Worm (Caenorhabditis elegans) whole organism, young adult: ENCODE results near the gene F11A5.13.

ENCODE experiments used
- F10E7.11 ChIP-seq: sonication (generic microtip); optimal IDR thresholded peaks from 2 replicates; lab custom pipeline; 2017; ENCODE audit warnings: mild to moderate bottlenecking, missing genetic modification characterization, moderate library complexity, missing compliant biosample characterization
- F23B12.7 ChIP-seq: sonication (generic microtip); optimal IDR thresholded peaks from 2 replicates; lab custom pipeline; 2017; ENCODE audit warnings: missing genetic modification characterization, mild to moderate bottlenecking, missing compliant biosample characterization, antibody characterized with exemption, moderate library complexity; ENCODE audit not compliant: insufficient read depth
- F49E8.2 ChIP-seq: sonication (generic microtip); optimal IDR thresholded peaks from 3 replicates; lab custom pipeline; 2017; ENCODE audit warnings: missing genetic modification characterization, mild to moderate bottlenecking, missing compliant biosample characterization, antibody characterized with exemption, moderate library complexity; ENCODE audit not compliant: insufficient read depth
- F55B11.4 ChIP-seq: sonication (generic microtip); optimal IDR thresholded peaks from 2 replicates; lab custom pipeline; 2016; ENCODE audit warnings: missing compliant biosample characterization, missing genetic modification characterization, borderline replicate concordance; ENCODE audit not compliant: insufficient read depth
- F57A8.1 ChIP-seq: fragments of 200-800 bp; sonication (Bioruptor generic); optimal IDR thresholded peaks from 2 replicates; lab custom pipeline; 2018; ENCODE audit warnings: mild to moderate bottlenecking, missing genetic modification characterization, moderate library complexity, missing compliant biosample characterization
- F57C9.4 ChIP-seq: sonication (generic microtip); optimal IDR thresholded peaks from 2 replicates; lab custom pipeline; 2017; ENCODE audit warnings: mild to moderate bottlenecking, missing genetic modification characterization, missing compliant biosample characterization
- K11D2.4 ChIP-seq: fragments of 200-800 bp; sonication (Bioruptor generic); IDR thresholded peaks from 2 replicates; pipeline ENCODE4 v1.3.6; 2022; ENCODE audit warnings: missing genetic modification reagents, missing genetic modification characterization, missing compliant biosample characterization
- T07F8.4 ChIP-seq: sonication (generic microtip); optimal IDR thresholded peaks from 2 replicates; lab custom pipeline; 2016; ENCODE audit warnings: mild to moderate bottlenecking, missing genetic modification characterization, moderate library complexity, missing compliant biosample characterization
- Y53G8AR.9 ChIP-seq: fragments of 200-800 bp; sonication (Bioruptor generic); conservative IDR thresholded peaks from 2 replicates; pipeline ENCODE4 v1.3.6; 2022; ENCODE audit warnings: missing genetic modification reagents, missing genetic modification characterization, missing compliant biosample characterization
- Y79H2A.3 ChIP-seq: fragments of 200-800 bp; sonication (Bioruptor generic); conservative IDR thresholded peaks from 2 replicates; pipeline ENCODE4 v1.3.6; 2022; ENCODE audit warnings: missing genetic modification reagents, missing genetic modification characterization, missing compliant biosample characterization
- Y95B8A.8 ChIP-seq: fragments of 200-800 bp; sonication (Bioruptor generic); IDR thresholded peaks from 2 replicates; pipeline ENCODE4 v1.3.6; 2022; ENCODE audit warnings: missing genetic modification reagents, missing genetic modification characterization, missing compliant biosample characterization
- ama-1 ChIP-seq, 3 experiments: fragments of 150-350 bp in 1 of 3; sonication (generic microtip) in 2 of 3; optimal IDR thresholded peaks; 2 replicates each; lab custom pipeline; 2014 to 2018; ENCODE audit warnings: missing biosample characterization in 2 of 3, missing genetic modification characterization in 2 of 3, missing genetic modification reagents in 2 of 3
- atf-7 ChIP-seq: sonication (generic microtip); optimal IDR thresholded peaks from 2 replicates; lab custom pipeline; 2017; ENCODE audit warnings: mild to moderate bottlenecking, missing genetic modification characterization, missing compliant biosample characterization
- ceh-58 ChIP-seq: fragments of 200-800 bp; sonication (Bioruptor generic); IDR thresholded peaks from 2 replicates; pipeline ENCODE4 v1.3.6; 2022; ENCODE audit warnings: missing genetic modification characterization, missing compliant biosample characterization
- ceh-91 ChIP-seq: fragments of 200-800 bp; sonication (Bioruptor generic); IDR thresholded peaks from 2 replicates; pipeline ENCODE4 v1.3.6; 2022; ENCODE audit warnings: missing genetic modification reagents, missing genetic modification characterization, missing compliant biosample characterization
- dpff-1 ChIP-seq: sonication (generic microtip); optimal IDR thresholded peaks from 2 replicates; lab custom pipeline; 2017; ENCODE audit warnings: mild to moderate bottlenecking, missing genetic modification characterization, missing compliant biosample characterization
- ets-4 ChIP-seq: fragments of 200-800 bp; sonication (Bioruptor generic); optimal IDR thresholded peaks from 2 replicates; lab custom pipeline; 2018; ENCODE audit warnings: mild to moderate bottlenecking, missing genetic modification characterization, missing compliant biosample characterization
- fkh-3 ChIP-seq: sonication (generic microtip); optimal IDR thresholded peaks from 2 replicates; lab custom pipeline; 2016; ENCODE audit warnings: mild to moderate bottlenecking, missing genetic modification characterization, missing compliant biosample characterization
- hlh-12 ChIP-seq: sonication (generic microtip); optimal IDR thresholded peaks from 2 replicates; lab custom pipeline; 2016; ENCODE audit warnings: missing genetic modification characterization, missing compliant biosample characterization
- hlh-26 ChIP-seq: fragments of 200-800 bp; sonication (Bioruptor generic); conservative IDR thresholded peaks from 2 replicates; pipeline ENCODE4 v1.3.6; 2022; ENCODE audit warnings: missing genetic modification reagents, missing genetic modification characterization, missing compliant biosample characterization
- hmg-1.2 ChIP-seq: fragments of 200-800 bp; sonication (Bioruptor generic); IDR thresholded peaks from 2 replicates; pipeline ENCODE4 v1.3.6; 2022; ENCODE audit warnings: missing genetic modification reagents, missing genetic modification characterization, missing compliant biosample characterization
- lir-1 ChIP-seq: fragments of 200-800 bp; sonication (Bioruptor generic); conservative IDR thresholded peaks from 2 replicates; pipeline ENCODE4 v1.3.6; 2022; ENCODE audit warnings: missing genetic modification reagents, missing genetic modification characterization, missing compliant biosample characterization
- lsl-1 ChIP-seq: fragments of 200-800 bp; sonication (Bioruptor generic); optimal IDR thresholded peaks from 2 replicates; lab custom pipeline; 2018; ENCODE audit warnings: mild to moderate bottlenecking, missing genetic modification characterization, moderate library complexity, missing compliant biosample characterization
- madf-10 ChIP-seq: sonication (generic microtip); optimal IDR thresholded peaks from 2 replicates; lab custom pipeline; 2016; ENCODE audit warnings: mild to moderate bottlenecking, missing genetic modification characterization, missing compliant biosample characterization
- madf-3 ChIP-seq: fragments of 200-800 bp; sonication (Bioruptor generic); IDR thresholded peaks from 2 replicates; pipeline ENCODE4 v1.3.6; 2022; ENCODE audit warnings: missing genetic modification reagents, missing genetic modification characterization, missing compliant biosample characterization
- madf-6 ChIP-seq: fragments of 200-800 bp; sonication (Bioruptor generic); IDR thresholded peaks from 2 replicates; pipeline ENCODE4 v1.3.6; 2022; ENCODE audit warnings: missing genetic modification reagents, missing genetic modification characterization, missing compliant biosample characterization
- mes-4 ChIP-seq: sonication (generic microtip); optimal IDR thresholded peaks from 2 replicates; lab custom pipeline; 2016; ENCODE audit warnings: missing genotype, missing genetic modification characterization, missing compliant biosample characterization
- nhr-179 ChIP-seq: sonication (generic microtip); optimal IDR thresholded peaks from 2 replicates; lab custom pipeline; 2016; ENCODE audit warnings: mild to moderate bottlenecking, missing genetic modification characterization, missing compliant biosample characterization
- rcor-1 ChIP-seq: fragments of 200-800 bp; sonication (Bioruptor generic); IDR thresholded peaks from 2 replicates; pipeline ENCODE4 v1.3.6; 2022; ENCODE audit warnings: missing genetic modification reagents, missing genetic modification characterization, missing compliant biosample characterization
- repo-1 ChIP-seq: sonication (generic microtip); optimal IDR thresholded peaks from 2 replicates; lab custom pipeline; 2017; ENCODE audit warnings: mild to moderate bottlenecking, missing genetic modification characterization, missing compliant biosample characterization
- sdz-38 ChIP-seq: sonication (generic microtip); optimal IDR thresholded peaks from 2 replicates; lab custom pipeline; 2016; ENCODE audit warnings: missing genotype, missing genetic modification characterization, missing compliant biosample characterization
- sptf-2 ChIP-seq: fragments of 200-800 bp; sonication (Bioruptor generic); optimal IDR thresholded peaks from 2 replicates; lab custom pipeline; 2018; ENCODE audit warnings: mild to moderate bottlenecking, missing genetic modification characterization, missing compliant biosample characterization
- unc-62 ChIP-seq: fragments of 150-350 bp; optimal IDR thresholded peaks from 2 replicates; lab custom pipeline; 2014; ENCODE audit warnings: missing biosample characterization, missing genetic modification reagents, missing genetic modification characterization
- xnd-1 ChIP-seq: sonication (generic microtip); optimal IDR thresholded peaks from 2 replicates; lab custom pipeline; 2016; ENCODE audit warnings: missing genotype, missing genetic modification reagents, missing genetic modification characterization, missing compliant biosample characterization
- zfh-2 ChIP-seq: fragments of 200-800 bp; sonication (Bioruptor generic); conservative IDR thresholded peaks from 2 replicates; pipeline ENCODE4 v1.3.6; 2022; ENCODE audit warnings: missing genetic modification reagents, missing genetic modification characterization, missing compliant biosample characterization
- ztf-25 ChIP-seq: fragments of 200-800 bp; sonication (Bioruptor generic); IDR thresholded peaks from 2 replicates; pipeline ENCODE4 v1.3.6; 2022; ENCODE audit warnings: missing genetic modification reagents, missing genetic modification characterization, missing compliant biosample characterization
- ztf-28 ChIP-seq: fragments of 200-800 bp; sonication (Bioruptor generic); IDR thresholded peaks from 2 replicates; pipeline ENCODE4 v1.3.6; 2022; ENCODE audit warnings: missing genetic modification reagents, missing genetic modification characterization, missing compliant biosample characterization
- ztf-3 ChIP-seq: fragments of 200-800 bp; sonication (Bioruptor generic); optimal IDR thresholded peaks from 2 replicates; lab custom pipeline; 2018; ENCODE audit warnings: mild to moderate bottlenecking, missing genetic modification characterization, missing compliant biosample characterization

Gene F11A5.13

DNA sequence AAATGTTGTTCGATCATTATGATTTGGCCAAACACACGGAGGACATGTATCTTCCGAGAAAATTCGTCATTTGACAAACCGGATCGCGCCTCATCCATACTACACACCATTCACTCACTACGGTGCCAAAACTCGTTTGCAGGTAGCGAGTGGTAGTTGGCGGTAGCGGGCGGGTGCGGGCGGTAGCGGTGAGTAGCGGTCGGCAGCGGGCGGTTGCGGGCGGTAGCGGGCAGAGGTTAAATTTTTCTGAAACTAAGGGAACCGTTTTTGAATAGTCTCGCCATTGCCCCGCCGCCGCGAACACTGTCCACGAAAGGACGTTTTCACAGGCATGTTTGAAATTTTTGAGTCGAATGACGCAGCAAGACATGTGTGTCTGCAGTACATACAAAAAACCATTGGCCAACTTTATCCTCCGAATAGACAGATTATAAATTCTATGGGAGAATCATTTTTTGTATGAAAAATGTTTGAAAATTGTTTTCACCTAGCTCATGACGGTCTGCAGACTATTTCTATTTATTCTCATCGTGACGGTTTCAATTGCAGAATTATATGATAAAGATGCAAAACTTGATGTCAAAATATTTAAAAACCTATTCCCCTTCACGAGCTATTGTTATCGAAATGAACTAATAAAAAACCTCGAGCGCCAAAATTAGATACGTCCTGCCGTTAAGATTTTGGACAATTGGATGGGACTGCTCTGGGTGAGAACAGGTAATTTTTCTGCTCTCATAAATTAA is 16.1 kb downstream of the F11A5.13 start, which contains the start of gene F11A5.16:
F11A5.16 (plus strand) TSS at position 696 of the 746 bp plus-strand sequence.
- TF ChIP-seq zfh-2 = peak; percentile 76
- TF ChIP-seq xnd-1 (tag; lab: Kevin White, UChicago) = no peak

DNA sequence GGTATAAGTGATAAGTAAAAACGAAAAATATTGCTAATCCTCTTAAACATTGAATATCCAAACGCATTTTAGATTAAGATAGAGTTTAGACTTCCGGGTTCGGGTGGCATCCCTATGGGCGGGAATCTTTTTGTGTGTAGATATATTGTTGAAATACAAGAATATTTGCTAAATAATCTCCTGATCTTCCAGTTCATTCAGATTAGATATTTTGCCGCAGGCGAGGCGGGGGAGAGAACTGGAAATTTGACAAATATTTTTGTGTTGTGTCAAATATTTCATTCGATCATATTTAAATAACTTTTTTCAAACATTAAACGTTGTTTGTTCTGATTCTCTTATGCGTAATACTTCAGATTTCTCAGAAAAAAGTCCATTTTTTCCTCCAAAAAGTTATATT is 16.6 kb downstream of the F11A5.13 start, which contains the start of gene oac-15:
oac-15 (minus strand) TSS at position 101 of the 400 bp plus-strand sequence.
- TF ChIP-seq hlh-26 (GFP tag; lab: Robert Waterston, UW) (no peak), Y53G8AR.9 (GFP tag; lab: Robert Waterston, UW) (no peak)

DNA sequence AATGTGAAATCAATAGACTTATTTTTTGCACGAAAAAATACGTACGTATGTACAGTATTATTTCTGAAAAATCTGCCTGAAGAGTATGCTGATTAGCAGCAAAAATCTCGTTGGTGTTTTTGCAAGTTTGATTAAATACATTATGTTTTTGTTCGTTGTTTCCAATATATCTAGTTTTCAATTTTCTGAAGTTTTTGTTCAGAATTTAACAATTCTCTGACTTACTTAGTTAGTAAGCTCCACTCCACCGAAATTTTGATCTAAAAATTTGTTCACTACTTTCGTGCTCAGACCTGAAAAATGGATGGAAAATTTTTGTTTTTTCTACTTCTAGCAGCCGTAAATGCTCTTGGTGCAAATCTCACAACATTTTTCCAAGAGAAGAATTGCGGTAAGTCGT is 21.6 kb downstream of the F11A5.13 start, which contains the start of gene irld-26:
irld-26 (plus strand) TSS at position 301 of the 400 bp plus-strand sequence.
- TF ChIP-seq F49E8.2 (tag; lab: Kevin White, UChicago) (no peak), zfh-2 (no peak), madf-3 (GFP tag; lab: Robert Waterston, UW) (no peak), mes-4 (tag; lab: Kevin White, UChicago) (no peak), ceh-91 (GFP tag; lab: Robert Waterston, UW) (no peak), F55B11.4 (tag; lab: Kevin White, UChicago) (no peak), madf-6 (GFP tag; lab: Robert Waterston, UW) (no peak), hlh-12 (tag; lab: Kevin White, UChicago) (no peak), F23B12.7 (tag; lab: Kevin White, UChicago) (no peak), rcor-1 (GFP tag; lab: Robert Waterston, UW) (no peak), K11D2.4 (GFP tag; lab: Robert Waterston, UW) (no peak), hmg-1.2 (no peak), ceh-58 (GFP tag; lab: Robert Waterston, UW) (no peak), ztf-28 (no peak)

DNA sequence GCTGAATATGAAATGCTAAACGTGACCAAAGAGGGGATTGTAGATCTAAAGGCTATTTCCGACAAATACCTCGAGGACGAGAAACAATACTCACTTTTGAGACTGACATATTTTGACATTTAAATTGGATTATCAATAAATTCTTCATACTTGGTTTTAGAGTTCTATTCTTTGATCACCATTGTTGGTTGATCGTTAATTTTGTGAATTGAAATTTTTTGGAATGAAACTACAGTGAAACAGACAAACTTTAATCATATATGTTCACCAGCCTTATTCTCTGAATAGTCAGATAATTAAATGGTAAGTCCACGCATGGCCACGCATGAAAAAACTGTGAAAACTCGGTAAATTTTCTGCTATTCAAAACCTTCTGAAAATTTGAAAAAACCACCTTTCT is 23.9 kb downstream of the F11A5.13 start, which contains the start of gene F11A5.18:
F11A5.18 (plus strand) TSS at position 301 of the 400 bp plus-strand sequence.
- TF ChIP-seq dpff-1 (tag; lab: Kevin White, UChicago) (no peak), atf-7 (tag; lab: Kevin White, UChicago) (no peak), Y79H2A.3 (no peak), Y95B8A.8 (GFP tag; lab: Robert Waterston, UW) (no peak), hlh-12 (tag; lab: Kevin White, UChicago) (no peak), ztf-3 (GFP tag; lab: Kevin White, UChicago) (no peak), fkh-3 (tag; lab: Kevin White, UChicago) (no peak), madf-10 (tag; lab: Kevin White, UChicago) (no peak), xnd-1 (tag; lab: Kevin White, UChicago) (no peak), T07F8.4 (tag; lab: Kevin White, UChicago) (no peak)

DNA sequence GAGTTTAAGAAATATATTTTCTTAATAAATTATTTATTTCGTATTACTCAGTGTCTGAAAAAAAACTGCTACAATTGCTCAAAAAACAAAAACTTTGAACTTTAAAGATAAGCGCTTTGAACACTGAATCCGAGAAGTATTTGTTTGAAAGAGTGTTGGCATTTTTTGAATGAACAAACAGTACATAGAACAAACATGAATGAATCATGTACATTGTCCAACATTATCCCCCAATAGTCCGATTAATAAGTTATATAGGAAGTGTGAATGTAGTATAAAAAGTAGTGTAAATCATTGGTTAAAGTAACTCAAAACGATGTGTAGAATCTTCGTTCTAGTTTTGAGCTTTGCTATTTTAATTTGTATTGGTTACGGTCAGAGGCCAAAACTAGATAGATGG is 24.8 kb downstream of the F11A5.13 start, which contains the start of gene F11A5.17:
F11A5.17 (plus strand) TSS at position 301 of the 400 bp plus-strand sequence.
- TF ChIP-seq ets-4 = no peak
- no peak for TF ChIP-seq F57A8.1 (GFP tag; lab: Kevin White, UChicago)
- no peak for TF ChIP-seq unc-62 (GFP tag; lab: Kevin White, UChicago)
- TF ChIP-seq ztf-25 (GFP tag; lab: Robert Waterston, UW) = no peak
- no peak for TF ChIP-seq madf-6 (GFP tag; lab: Robert Waterston, UW)
- TF ChIP-seq F55B11.4 (tag; lab: Kevin White, UChicago) = no peak
- TF ChIP-seq madf-10 (tag; lab: Kevin White, UChicago) = no peak
- no peak for TF ChIP-seq ceh-91 (GFP tag; lab: Robert Waterston, UW)
- TF ChIP-seq sptf-2 (GFP tag; lab: Kevin White, UChicago) = no peak
- TF ChIP-seq F57C9.4 (tag; lab: Kevin White, UChicago) = no peak
- no peak for TF ChIP-seq nhr-179 (tag; lab: Kevin White, UChicago)
- no peak for TF ChIP-seq lir-1 (GFP tag; lab: Robert Waterston, UW)
- no peak for TF ChIP-seq F10E7.11 (tag; lab: Kevin White, UChicago)
- no peak for TF ChIP-seq ama-1 (optimal IDR thresholded peaks at IDR 0.05; lab: Kevin White, UChicago)
- no peak for TF ChIP-seq ama-1 (GFP tag; optimal IDR thresholded peaks at IDR 0.05; lab: Kevin White, UChicago)
- TF ChIP-seq sdz-38 (tag; lab: Kevin White, UChicago) = no peak
- no peak for TF ChIP-seq Y95B8A.8 (GFP tag; lab: Robert Waterston, UW)
- no peak for TF ChIP-seq lsl-1 (GFP tag; lab: Kevin White, UChicago)
- no peak for TF ChIP-seq repo-1 (tag; lab: Kevin White, UChicago)
